Worm (Caenorhabditis elegans): Measurements from ENCODE around the gene nmy-1.

DNA sequence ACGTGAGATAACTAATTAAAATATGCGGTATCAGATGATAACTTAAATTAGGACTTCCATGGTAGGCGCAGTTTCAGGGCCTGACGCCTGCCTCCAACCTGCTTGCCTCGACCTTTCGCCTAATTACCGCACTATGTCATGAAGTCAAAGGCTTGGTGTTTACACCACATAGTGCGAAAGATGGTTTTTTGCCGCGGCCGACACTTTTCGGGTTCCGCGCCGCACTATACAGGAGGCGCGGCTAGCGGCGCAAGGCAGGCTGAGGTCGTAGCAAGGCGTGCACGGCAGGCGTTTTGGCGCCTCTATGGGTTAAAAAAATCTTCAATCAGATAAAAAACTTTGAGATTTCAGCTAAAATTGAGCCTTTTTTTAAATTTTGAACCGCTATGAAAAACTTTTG is 51.4 kb downstream of the nmy-1 start:
- TF ChIP-seq dao-5 (tag; optimal IDR thresholded peaks at IDR 0.05), result no peak
- TF ChIP-seq him-1 (tag; optimal IDR thresholded peaks at IDR 0.05), result no peak
- TF ChIP-seq W03F9.2 (tag; optimal IDR thresholded peaks at IDR 0.05), result no peak
